Fruit fly (Drosophila melanogaster) whole organism, wandering third instar larva: Measurements from ENCODE around the gene Slmap.

Source experiments
- Myc ChIP-seq: fragments of >200 bp; optimal IDR thresholded peaks from 2 replicates; lab custom pipeline; 2017
- Sp1 ChIP-seq: fragments of 200-800 bp; sonication (Bioruptor generic); optimal IDR thresholded peaks from 3 replicates; lab custom pipeline; 2019; ENCODE audit warnings: missing biosample characterization, mild to moderate bottlenecking, missing genetic modification characterization, moderate library complexity
- Vsx2 ChIP-seq: fragments of 200-300, 225-300 bp; sonication (Bioruptor generic); optimal IDR thresholded peaks from 2 replicates; lab custom pipeline; 2018; ENCODE audit warnings: missing biosample characterization, missing genetic modification characterization; ENCODE audit not compliant: partially characterized antibody
- psq ChIP-seq: fragments of 200-800 bp; sonication (Bioruptor generic); optimal IDR thresholded peaks from 3 replicates; lab custom pipeline; 2017; ENCODE audit warnings: missing biosample characterization, mild to moderate bottlenecking, missing genetic modification characterization, moderate library complexity

- TF ChIP-seq Vsx2 (GFP tag; lab: Kevin White, UChicago) (no peak), Sp1 (GFP tag; lab: Kevin White, UChicago) (no peak), psq (GFP tag; lab: Kevin White, UChicago) (no peak), Myc (lab: Kevin White, UChicago) (no peak)
Measured at dm6 chr2L:22537940-22538657, 40.8 kb upstream of the Slmap start.
